Worm (Caenorhabditis elegans) whole organism, young adult: ENCODE data around the gene R144.11.

Experiments used
- F37B4.10 ChIP-seq: fragments of 200-800 bp; sonication (Bioruptor generic); IDR thresholded peaks from 2 replicates; pipeline ENCODE4 v1.3.6; 2022; ENCODE audit warnings: missing genetic modification characterization, missing compliant biosample characterization
- hsf-1 ChIP-seq: fragments of 200-800 bp; sonication (Bioruptor generic); IDR thresholded peaks from 2 replicates; pipeline ENCODE4 v1.3.6; 2022; ENCODE audit warnings: missing genetic modification reagents, missing genetic modification characterization, missing compliant biosample characterization
- lsy-27 ChIP-seq: sonication (generic microtip); optimal IDR thresholded peaks from 2 replicates; lab custom pipeline; 2017; ENCODE audit warnings: missing genetic modification characterization, mild to moderate bottlenecking, missing compliant biosample characterization, antibody characterized with exemption, missing genotype, borderline replicate concordance; ENCODE audit not compliant: insufficient read depth
- madf-6 ChIP-seq: fragments of 200-800 bp; sonication (Bioruptor generic); IDR thresholded peaks from 2 replicates; pipeline ENCODE4 v1.3.6; 2022; ENCODE audit warnings: missing genetic modification reagents, missing genetic modification characterization, missing compliant biosample characterization
- xnd-1 ChIP-seq: sonication (generic microtip); optimal IDR thresholded peaks from 2 replicates; lab custom pipeline; 2016; ENCODE audit warnings: missing genotype, missing genetic modification reagents, missing genetic modification characterization, missing compliant biosample characterization

- TF ChIP-seq madf-6 (0 out of 2 replicates have a peak, but pooled peaks have one; percentile 7), hsf-1 (no peak), lsy-27 (tag; lab: Kevin White, UChicago) (no peak), xnd-1 (tag; lab: Kevin White, UChicago) (no peak), F37B4.10 (GFP tag; lab: Robert Waterston, UW) (no peak)
Measured at ce11 chrIII:5008730-5009129, at the start of gene R144.11.
